Fruit fly (Drosophila melanogaster): Measurements from ENCODE around the gene Dph4.
A peak's percentile ranks its signal among the peaks of the same experiment; 100 is the strongest.

- no peak for TF ChIP-seq kay (GFP tag; ENCODE audit: borderline replicate concordance)
- TF ChIP-seq pad (GFP tag; optimal IDR thresholded peaks at IDR 0.05): no peak
- no peak for TF ChIP-seq CG7101 (tag; optimal IDR thresholded peaks at IDR 0.05)
- no peak for TF ChIP-seq CG5204 (GFP tag; optimal IDR thresholded peaks at IDR 0.05)
- peak; percentile 61 for TF ChIP-seq tj (GFP tag; optimal IDR thresholded peaks at IDR 0.05)
- TF ChIP-seq Clk (GFP tag; optimal IDR thresholded peaks at IDR 0.05): no peak
- no peak for TF ChIP-seq cic (GFP tag; optimal IDR thresholded peaks at IDR 0.05)
- TF ChIP-seq CG1620 (GFP tag; optimal IDR thresholded peaks at IDR 0.05): no peak
- no peak for TF ChIP-seq Crg-1 (GFP tag; optimal IDR thresholded peaks at IDR 0.05)
- no peak for TF ChIP-seq Mnt (GFP tag; optimal IDR thresholded peaks at IDR 0.05)
- no peak for TF ChIP-seq ovo (GFP tag; optimal IDR thresholded peaks at IDR 0.05)
- no peak for TF ChIP-seq cnc (optimal IDR thresholded peaks at IDR 0.05)
Observed at dm6 chr3R:5572900-5573665, 50.8 kb downstream of the Dph4 start.

Measured in whole organism, adult.